Comparison of ENCODE assay signal across 1 fruit fly cellular context in genomic region chr3L:14389242-14389641, dm6.
TF ChIP-seq lines count a peak whose summit lies in the region.

No protein-coding gene starts in this region.

TF ChIP-seq in whole organism, prepupa, 60 proteins besides CTCF, POLR2A, EP300 and RAD21 (continued from another document):
- TF ChIP-seq CG1621 (tag; optimal IDR thresholded peaks at IDR 0.05; lab: Kevin White, UChicago), result no peak
- TF ChIP-seq Ets21C (GFP tag; optimal IDR thresholded peaks at IDR 0.05; lab: Kevin White, UChicago), result no peak
- TF ChIP-seq ss (GFP tag; optimal IDR thresholded peaks at IDR 0.05; lab: Kevin White, UChicago), result no peak
- TF ChIP-seq CG9139 (GFP tag; optimal IDR thresholded peaks at IDR 0.05; lab: Kevin White, UChicago), result no peak
